Worm (Caenorhabditis elegans) whole organism, young adult: ENCODE results near the gene M02D8.3.

ENCODE experiments used
- C06A6.2 ChIP-seq: fragments of 200-800 bp; sonication (Bioruptor generic); conservative IDR thresholded peaks from 2 replicates; pipeline ENCODE4 v1.3.6; 2022; ENCODE audit warnings: missing genetic modification characterization, missing compliant biosample characterization
- C17E4.6 ChIP-seq: fragments of 200-800 bp; sonication (Bioruptor generic); IDR thresholded peaks from 2 replicates; pipeline ENCODE4 v1.3.6; 2022; ENCODE audit warnings: missing genetic modification reagents, missing genetic modification characterization, missing compliant biosample characterization
- D2030.7 ChIP-seq: fragments of 200-800 bp; sonication (Bioruptor generic); IDR thresholded peaks from 2 replicates; pipeline ENCODE4 v1.3.6; 2022; ENCODE audit warnings: missing genetic modification reagents, missing genetic modification characterization, missing compliant biosample characterization
- F37B4.10 ChIP-seq: fragments of 200-800 bp; sonication (Bioruptor generic); IDR thresholded peaks from 2 replicates; pipeline ENCODE4 v1.3.6; 2022; ENCODE audit warnings: missing genetic modification characterization, missing compliant biosample characterization
- F39B2.1 ChIP-seq: fragments of 200-800 bp; sonication (Bioruptor generic); IDR thresholded peaks from 2 replicates; pipeline ENCODE4 v1.3.6; 2022; ENCODE audit warnings: missing genetic modification reagents, missing genetic modification characterization, missing compliant biosample characterization
- F57A8.1 ChIP-seq: fragments of 200-800 bp; sonication (Bioruptor generic); optimal IDR thresholded peaks from 2 replicates; lab custom pipeline; 2018; ENCODE audit warnings: mild to moderate bottlenecking, missing genetic modification characterization, moderate library complexity, missing compliant biosample characterization
- K12H6.12 ChIP-seq: fragments of 200-800 bp; sonication (Bioruptor generic); optimal IDR thresholded peaks from 2 replicates; lab custom pipeline; 2018; ENCODE audit warnings: mild to moderate bottlenecking, missing genetic modification characterization, missing compliant biosample characterization
- Y79H2A.3 ChIP-seq: fragments of 200-800 bp; sonication (Bioruptor generic); conservative IDR thresholded peaks from 2 replicates; pipeline ENCODE4 v1.3.6; 2022; ENCODE audit warnings: missing genetic modification reagents, missing genetic modification characterization, missing compliant biosample characterization
- bed-1 ChIP-seq: fragments of 200-800 bp; sonication (Bioruptor generic); IDR thresholded peaks from 2 replicates; pipeline ENCODE4 v1.3.6; 2022; ENCODE audit warnings: missing genetic modification reagents, missing genetic modification characterization, missing compliant biosample characterization
- bed-2 ChIP-seq: fragments of 200-800 bp; sonication (Bioruptor generic); IDR thresholded peaks from 2 replicates; pipeline ENCODE4 v1.3.6; 2022; ENCODE audit warnings: missing genetic modification reagents, missing genetic modification characterization, missing compliant biosample characterization
- ccch-3 ChIP-seq: fragments of 200-800 bp; sonication (Bioruptor generic); optimal IDR thresholded peaks from 2 replicates; lab custom pipeline; 2018; ENCODE audit warnings: mild to moderate bottlenecking, missing genetic modification characterization, missing compliant biosample characterization
- ceh-27 ChIP-seq: fragments of 200-800 bp; sonication (Bioruptor generic); optimal IDR thresholded peaks from 2 replicates; lab custom pipeline; 2018; ENCODE audit warnings: mild to moderate bottlenecking, missing genetic modification characterization, moderate library complexity, missing compliant biosample characterization
- ceh-79 ChIP-seq: sonication (generic microtip); optimal IDR thresholded peaks from 2 replicates; lab custom pipeline; 2017; ENCODE audit warnings: mild to moderate bottlenecking, missing genetic modification characterization, missing compliant biosample characterization
- dpff-1 ChIP-seq: sonication (generic microtip); optimal IDR thresholded peaks from 2 replicates; lab custom pipeline; 2017; ENCODE audit warnings: mild to moderate bottlenecking, missing genetic modification characterization, missing compliant biosample characterization
- dpl-1 ChIP-seq: fragments of 150-350 bp; optimal IDR thresholded peaks from 2 replicates; lab custom pipeline; 2014; ENCODE audit warnings: missing biosample characterization, missing genetic modification reagents, missing genetic modification characterization
- efl-1 ChIP-seq: fragments of 150-350 bp; optimal IDR thresholded peaks from 2 replicates; lab custom pipeline; 2014; ENCODE audit warnings: missing biosample characterization, missing genetic modification reagents, missing genetic modification characterization
- egrh-3 ChIP-seq: fragments of 200-800 bp; sonication (Bioruptor generic); IDR thresholded peaks from 2 replicates; pipeline ENCODE4 v1.3.6; 2022; ENCODE audit warnings: missing genetic modification reagents, missing genetic modification characterization, missing compliant biosample characterization
- ekl-4 ChIP-seq: fragments of 200-800 bp; sonication (Bioruptor generic); IDR thresholded peaks from 2 replicates; pipeline ENCODE4 v1.3.6; 2022; ENCODE audit warnings: missing genetic modification reagents, missing genetic modification characterization, missing compliant biosample characterization
- him-1 ChIP-seq: sonication (generic microtip); optimal IDR thresholded peaks from 2 replicates; lab custom pipeline; 2016; ENCODE audit warnings: missing genotype, missing genetic modification reagents, missing genetic modification characterization, missing compliant biosample characterization
- hmg-1.2 ChIP-seq: fragments of 200-800 bp; sonication (Bioruptor generic); IDR thresholded peaks from 2 replicates; pipeline ENCODE4 v1.3.6; 2022; ENCODE audit warnings: missing genetic modification reagents, missing genetic modification characterization, missing compliant biosample characterization
- hmg-20 ChIP-seq: fragments of 200-800 bp; sonication (Bioruptor generic); IDR thresholded peaks from 2 replicates; pipeline ENCODE4 v1.3.6; 2022; ENCODE audit warnings: missing genetic modification reagents, missing genetic modification characterization, missing compliant biosample characterization
- hrde-1 ChIP-seq: sonication (generic microtip); optimal IDR thresholded peaks from 2 replicates; lab custom pipeline; 2016; ENCODE audit warnings: missing genetic modification characterization, mild to moderate bottlenecking, missing compliant biosample characterization, moderate library complexity, missing genotype, missing genetic modification reagents, borderline replicate concordance
- hsf-1 ChIP-seq: fragments of 200-800 bp; sonication (Bioruptor generic); IDR thresholded peaks from 2 replicates; pipeline ENCODE4 v1.3.6; 2022; ENCODE audit warnings: missing genetic modification reagents, missing genetic modification characterization, missing compliant biosample characterization
- let-607 ChIP-seq, 2 experiments: fragments of 200-800 bp in 1 of 2; sonication (Bioruptor generic) in 1 of 2; sonication (generic microtip) in 1 of 2; optimal IDR thresholded peaks; 2 replicates each; lab custom pipeline; 2016 to 2018; ENCODE audit warnings: mild to moderate bottlenecking in 2 of 2, missing compliant biosample characterization in 2 of 2, missing genetic modification characterization in 2 of 2, moderate library complexity in 2 of 2, missing genotype in 1 of 2
- lin-26 ChIP-seq: fragments of 200-800 bp; sonication (Bioruptor generic); IDR thresholded peaks from 2 replicates; pipeline ENCODE4 v1.3.6; 2022; ENCODE audit warnings: missing genetic modification reagents, missing genetic modification characterization, missing compliant biosample characterization
- lin-54 ChIP-seq: fragments of 200-800 bp; sonication (Bioruptor generic); optimal IDR thresholded peaks from 2 replicates; lab custom pipeline; 2018; ENCODE audit warnings: mild to moderate bottlenecking, missing genetic modification characterization, missing compliant biosample characterization
- lsl-1 ChIP-seq: fragments of 200-800 bp; sonication (Bioruptor generic); optimal IDR thresholded peaks from 2 replicates; lab custom pipeline; 2018; ENCODE audit warnings: mild to moderate bottlenecking, missing genetic modification characterization, moderate library complexity, missing compliant biosample characterization
- madf-10 ChIP-seq: sonication (generic microtip); optimal IDR thresholded peaks from 2 replicates; lab custom pipeline; 2016; ENCODE audit warnings: mild to moderate bottlenecking, missing genetic modification characterization, missing compliant biosample characterization
- mcd-1 ChIP-seq: fragments of 200-800 bp; sonication (Bioruptor generic); IDR thresholded peaks from 2 replicates; pipeline ENCODE4 v1.3.6; 2022; ENCODE audit warnings: missing genetic modification reagents, missing genetic modification characterization, missing compliant biosample characterization
- mel-28 ChIP-seq: sonication (generic microtip); optimal IDR thresholded peaks from 2 replicates; lab custom pipeline; 2016; ENCODE audit warnings: borderline replicate concordance, mild to moderate bottlenecking, missing genetic modification characterization, missing compliant biosample characterization
- mxl-1 ChIP-seq: sonication (generic microtip); optimal IDR thresholded peaks from 2 replicates; lab custom pipeline; 2016; ENCODE audit warnings: missing genetic modification characterization, missing compliant biosample characterization
- nfya-1 ChIP-seq: sonication (generic microtip); optimal IDR thresholded peaks from 2 replicates; lab custom pipeline; 2017; ENCODE audit warnings: antibody characterized with exemption, missing compliant biosample characterization, missing genetic modification characterization, borderline replicate concordance; ENCODE audit not compliant: insufficient read depth
- nhr-27 ChIP-seq: fragments of 200-800 bp; sonication (Bioruptor generic); optimal IDR thresholded peaks from 2 replicates; lab custom pipeline; 2018; ENCODE audit warnings: mild to moderate bottlenecking, missing genetic modification characterization, moderate library complexity, missing compliant biosample characterization
- pbrm-1 ChIP-seq: fragments of 200-800 bp; sonication (Bioruptor generic); IDR thresholded peaks from 2 replicates; pipeline ENCODE4 v1.3.6; 2022; ENCODE audit warnings: missing genetic modification reagents, missing genetic modification characterization, missing compliant biosample characterization
- rec-8 ChIP-seq, 2 experiments: sonication (generic microtip); optimal IDR thresholded peaks; 2 replicates each; lab custom pipeline; 2016; ENCODE audit warnings: mild to moderate bottlenecking in 2 of 2, missing genetic modification characterization in 2 of 2, missing genetic modification reagents in 2 of 2, missing genotype in 2 of 2, missing biosample characterization in 1 of 2, missing compliant biosample characterization in 1 of 2, moderate library complexity in 1 of 2
- repo-1 ChIP-seq: sonication (generic microtip); optimal IDR thresholded peaks from 2 replicates; lab custom pipeline; 2017; ENCODE audit warnings: mild to moderate bottlenecking, missing genetic modification characterization, missing compliant biosample characterization
- sdz-38 ChIP-seq: sonication (generic microtip); optimal IDR thresholded peaks from 2 replicates; lab custom pipeline; 2016; ENCODE audit warnings: missing genotype, missing genetic modification characterization, missing compliant biosample characterization
- sea-2 ChIP-seq: fragments of 200-800 bp; sonication (Bioruptor generic); IDR thresholded peaks from 2 replicates; pipeline ENCODE4 v1.3.6; 2022; ENCODE audit warnings: missing genetic modification characterization, missing compliant biosample characterization
- snpc-1.1 ChIP-seq: sonication (generic microtip); optimal IDR thresholded peaks from 2 replicates; lab custom pipeline; 2017; ENCODE audit warnings: missing genetic modification characterization, mild to moderate bottlenecking, missing compliant biosample characterization, antibody characterized with exemption, moderate library complexity, missing genotype, missing genetic modification reagents; ENCODE audit not compliant: insufficient read depth
- snpc-1.3 ChIP-seq: sonication (generic microtip); optimal IDR thresholded peaks from 2 replicates; lab custom pipeline; 2017; ENCODE audit warnings: missing genetic modification characterization, mild to moderate bottlenecking, missing compliant biosample characterization, antibody characterized with exemption, moderate library complexity, missing genotype, missing genetic modification reagents; ENCODE audit not compliant: insufficient read depth
- snpc-4 ChIP-seq, 5 experiments: fragments of 150-350 bp in 1 of 5; sonication (generic microtip) in 4 of 5; optimal IDR thresholded peaks; 2 replicates each; lab custom pipeline; 2014 to 2018; ENCODE audit warnings: missing genetic modification characterization in 5 of 5, missing biosample characterization in 3 of 5, antibody characterized with exemption in 2 of 5, mild to moderate bottlenecking in 2 of 5, missing compliant biosample characterization in 2 of 5, missing genotype in 2 of 5, moderate library complexity in 2 of 5, missing genetic modification reagents in 1 of 5
- somi-1 ChIP-seq: fragments of 200-800 bp; sonication (Bioruptor generic); optimal IDR thresholded peaks from 2 replicates; lab custom pipeline; 2018; ENCODE audit warnings: mild to moderate bottlenecking, missing genetic modification characterization, missing compliant biosample characterization
- sptf-2 ChIP-seq: fragments of 200-800 bp; sonication (Bioruptor generic); optimal IDR thresholded peaks from 2 replicates; lab custom pipeline; 2018; ENCODE audit warnings: mild to moderate bottlenecking, missing genetic modification characterization, missing compliant biosample characterization
- unc-130 ChIP-seq: sonication (generic microtip); optimal IDR thresholded peaks from 2 replicates; lab custom pipeline; 2016; ENCODE audit warnings: missing genetic modification reagents, missing genetic modification characterization, missing compliant biosample characterization
- zfh-2 ChIP-seq: fragments of 200-800 bp; sonication (Bioruptor generic); conservative IDR thresholded peaks from 2 replicates; pipeline ENCODE4 v1.3.6; 2022; ENCODE audit warnings: missing genetic modification reagents, missing genetic modification characterization, missing compliant biosample characterization
- ztf-18 ChIP-seq: sonication (generic microtip); optimal IDR thresholded peaks from 2 replicates; lab custom pipeline; 2016; ENCODE audit warnings: missing genotype, mild to moderate bottlenecking, missing genetic modification characterization, missing compliant biosample characterization
- ztf-28 ChIP-seq: fragments of 200-800 bp; sonication (Bioruptor generic); IDR thresholded peaks from 2 replicates; pipeline ENCODE4 v1.3.6; 2022; ENCODE audit warnings: missing genetic modification reagents, missing genetic modification characterization, missing compliant biosample characterization
- ztf-3 ChIP-seq: fragments of 200-800 bp; sonication (Bioruptor generic); optimal IDR thresholded peaks from 2 replicates; lab custom pipeline; 2018; ENCODE audit warnings: mild to moderate bottlenecking, missing genetic modification characterization, missing compliant biosample characterization

Gene M02D8.3

DNA sequence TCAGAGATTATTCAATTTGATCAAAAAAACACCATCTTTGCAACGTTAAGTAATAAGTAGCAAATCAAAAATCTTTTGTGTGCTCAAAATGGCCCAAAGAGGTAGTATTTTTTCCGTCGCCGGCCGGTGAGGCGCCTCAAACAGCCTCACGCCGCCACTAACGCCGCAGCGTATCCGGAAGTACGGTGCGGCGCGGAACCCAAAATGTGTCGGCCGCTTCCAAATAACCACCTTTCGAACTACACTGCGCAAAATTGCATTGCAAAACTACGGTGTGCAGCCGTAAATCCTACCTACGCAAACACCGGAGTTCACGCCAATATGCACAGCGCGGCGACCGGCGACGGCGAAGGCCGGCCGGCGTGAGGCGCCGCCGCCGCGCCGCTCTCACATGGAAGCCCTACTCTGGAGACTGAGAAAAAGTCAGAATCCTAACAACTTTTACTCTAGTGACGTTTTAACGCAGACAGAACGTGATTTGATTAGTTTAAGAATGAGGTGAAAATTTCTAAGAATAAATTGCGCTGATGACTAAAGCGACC is 4.9 kb upstream of the M02D8.3 start:
- TF ChIP-seq him-1 (no peak), K12H6.12 (tag; lab: Kevin White, UChicago) (no peak), rec-8 (tag; optimal IDR thresholded peaks at IDR 0.05; lab: Kevin White, UChicago) (no peak), lsl-1 (GFP tag; lab: Kevin White, UChicago) (no peak), madf-10 (peak; percentile 8), ceh-79 (no peak), ceh-27 (GFP tag; lab: Kevin White, UChicago) (no peak), repo-1 (tag; lab: Kevin White, UChicago) (no peak), lin-26 (GFP tag; lab: Robert Waterston, UW) (0 out of 2 replicates have a peak, but pooled peaks have one; percentile 8), ztf-18 (tag; lab: Kevin White, UChicago) (no peak), C06A6.2 (no peak), hsf-1 (GFP tag; lab: Robert Waterston, UW) (no peak), unc-130 (GFP tag; lab: Kevin White, UChicago) (no peak), C17E4.6 (GFP tag; lab: Robert Waterston, UW) (no peak), mxl-1 (no peak), egrh-3 (GFP tag; lab: Robert Waterston, UW) (peak; percentile 52; the same call in 1 of the 2 replicates), sptf-2 (GFP tag; lab: Kevin White, UChicago) (no peak), ztf-28 (GFP tag; lab: Robert Waterston, UW) (no peak), dpff-1 (no peak), zfh-2 (GFP tag; lab: Robert Waterston, UW) (peak; percentile 91), efl-1 (no peak), F37B4.10 (no peak), hmg-1.2 (GFP tag; lab: Robert Waterston, UW) (no peak; the same call in 1 of the 2 replicates), snpc-1.3 (no peak), ztf-3 (GFP tag; lab: Kevin White, UChicago) (no peak), bed-2 (no peak), snpc-1.1 (peak; percentile 13), lin-54 (GFP tag; lab: Kevin White, UChicago) (no peak), let-607 (tag; optimal IDR thresholded peaks at IDR 0.05; lab: Kevin White, UChicago) (no peak), sdz-38 (tag; lab: Kevin White, UChicago) (no peak), pbrm-1 (0 out of 2 replicates have a peak, but pooled peaks have one; percentile 26), D2030.7 (no peak), nfya-1 (tag; lab: Kevin White, UChicago) (no peak), mel-28 (tag; lab: Kevin White, UChicago) (no peak), snpc-4 (GFP tag; optimal IDR thresholded peaks at IDR 0.05; lab: Kevin White, UChicago) (peak; percentile 66), snpc-4 (tag; optimal IDR thresholded peaks at IDR 0.05; lab: Kevin White, UChicago) (peak in 2 of 4 experiments; percentile 88 to 92), ccch-3 (GFP tag; lab: Kevin White, UChicago) (no peak), nhr-27 (tag; lab: Kevin White, UChicago) (no peak), bed-1 (GFP tag; lab: Robert Waterston, UW) (no peak)

DNA sequence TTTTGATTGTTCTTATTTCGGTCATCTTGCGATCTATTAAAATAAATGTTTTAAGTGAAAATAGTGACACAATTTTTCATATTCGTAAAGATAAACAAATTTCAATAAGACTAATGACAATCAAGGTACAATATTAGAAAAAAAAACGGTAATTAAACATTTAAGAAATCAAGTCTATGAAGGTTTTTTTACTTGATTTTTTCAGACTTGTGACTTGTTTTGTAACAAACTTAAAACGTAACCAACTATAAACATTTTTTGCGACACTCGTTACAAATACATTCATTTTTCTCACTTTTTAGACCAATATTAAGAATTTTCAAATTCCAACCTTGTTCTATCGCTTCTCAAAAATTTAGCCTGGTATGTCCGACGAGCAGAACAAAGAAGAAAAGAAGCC is 2.6 kb upstream of the M02D8.3 start, which contains the start of gene M02D8.2:
Gene M02D8.2, plus strand, starts transcription at position 301 of the 400 bp plus-strand sequence.
- TF ChIP-seq F57A8.1 = no peak
- TF ChIP-seq F39B2.1 (GFP tag; lab: Robert Waterston, UW) = no peak
- TF ChIP-seq dpl-1 (GFP tag; lab: Kevin White, UChicago) = no peak
- TF ChIP-seq Y79H2A.3 (GFP tag; lab: Robert Waterston, UW) = no peak
- no peak for TF ChIP-seq somi-1 (GFP tag; lab: Kevin White, UChicago)
- TF ChIP-seq nhr-27 (tag; lab: Kevin White, UChicago) = no peak
- TF ChIP-seq hmg-1.2 (GFP tag; lab: Robert Waterston, UW) = no peak
- TF ChIP-seq hrde-1 (tag; lab: Kevin White, UChicago) = no peak
- no peak for TF ChIP-seq hmg-20
- TF ChIP-seq ekl-4 (GFP tag; lab: Robert Waterston, UW) = no peak
- TF ChIP-seq sea-2 (GFP tag; lab: Robert Waterston, UW) = no peak
- no peak for TF ChIP-seq bed-2
- TF ChIP-seq mcd-1 (GFP tag; lab: Robert Waterston, UW) = no peak
